Worm (Caenorhabditis elegans) whole organism, late embryonic: ENCODE data around the gene F53A9.7.
A peak's percentile ranks its signal among the peaks of the same experiment; 100 is the strongest.

ENCODE experiments used
- C38D4.7 ChIP-seq: fragments of 200-800 bp; sonication (Bioruptor generic); optimal IDR thresholded peaks from 2 replicates; lab custom pipeline; 2018; ENCODE audit warnings: mild to moderate bottlenecking, missing genetic modification characterization, moderate library complexity, missing compliant biosample characterization
- K02D7.2 ChIP-seq: sonication (generic microtip); optimal IDR thresholded peaks from 2 replicates; lab custom pipeline; 2017; ENCODE audit warnings: mild to moderate bottlenecking, missing genetic modification characterization, missing compliant biosample characterization
- T23F11.4 ChIP-seq: fragments of 200-800 bp; sonication (Bioruptor generic); optimal IDR thresholded peaks from 2 replicates; lab custom pipeline; 2018; ENCODE audit warnings: mild to moderate bottlenecking, missing genetic modification characterization, missing compliant biosample characterization
- Y22D7AL.16 ChIP-seq: sonication (generic microtip); optimal IDR thresholded peaks from 2 replicates; lab custom pipeline; 2016; ENCODE audit warnings: missing genetic modification characterization, missing compliant biosample characterization
- ama-1 ChIP-seq: fragments of 150-350 bp; optimal IDR thresholded peaks from 2 replicates; lab custom pipeline; 2014
- ceh-18 ChIP-seq: sonication (generic microtip); optimal IDR thresholded peaks from 2 replicates; lab custom pipeline; 2016; ENCODE audit warnings: missing genetic modification characterization, missing compliant biosample characterization
- ceh-19 ChIP-seq: fragments of 200-800 bp; sonication (Bioruptor generic); optimal IDR thresholded peaks from 2 replicates; lab custom pipeline; 2018; ENCODE audit warnings: mild to moderate bottlenecking, missing genetic modification characterization, missing compliant biosample characterization
- ceh-2 ChIP-seq: sonication (generic microtip); optimal IDR thresholded peaks from 2 replicates; lab custom pipeline; 2016; ENCODE audit warnings: missing genotype, missing genetic modification characterization, missing compliant biosample characterization
- ceh-45 ChIP-seq: fragments of 200-800 bp; sonication (Bioruptor generic); IDR thresholded peaks from 2 replicates; pipeline ENCODE4 v1.3.6; 2022; ENCODE audit warnings: missing genetic modification reagents, missing genetic modification characterization, missing compliant biosample characterization
- ceh-48 ChIP-seq: sonication (generic microtip); optimal IDR thresholded peaks from 2 replicates; lab custom pipeline; 2016; ENCODE audit warnings: missing genetic modification characterization, inconsistent platforms, missing compliant biosample characterization
- dmd-4 ChIP-seq: sonication (generic microtip); optimal IDR thresholded peaks from 2 replicates; lab custom pipeline; 2016; ENCODE audit warnings: borderline replicate concordance, missing genetic modification characterization, missing compliant biosample characterization
- dve-1 ChIP-seq: sonication (generic microtip); optimal IDR thresholded peaks from 2 replicates; lab custom pipeline; 2017; ENCODE audit warnings: antibody characterized with exemption, mild to moderate bottlenecking, missing genetic modification characterization, missing compliant biosample characterization
- elt-2 ChIP-seq: sonication (generic microtip); optimal IDR thresholded peaks from 2 replicates; lab custom pipeline; 2016; ENCODE audit warnings: missing genetic modification reagents, missing genetic modification characterization, missing compliant biosample characterization
- fkh-10 ChIP-seq: fragments of 150-350 bp; optimal IDR thresholded peaks from 2 replicates; lab custom pipeline; 2014; ENCODE audit warnings: missing biosample characterization, missing genetic modification reagents, missing genetic modification characterization
- fkh-6 ChIP-seq: sonication (generic microtip); optimal IDR thresholded peaks from 2 replicates; lab custom pipeline; 2016; ENCODE audit warnings: missing genetic modification characterization, missing compliant biosample characterization
- hlh-13 ChIP-seq: fragments of 200-800 bp; sonication (Bioruptor generic); optimal IDR thresholded peaks from 2 replicates; lab custom pipeline; 2018; ENCODE audit warnings: mild to moderate bottlenecking, missing genetic modification characterization, missing compliant biosample characterization
- hlh-15 ChIP-seq: sonication (generic microtip); optimal IDR thresholded peaks from 2 replicates; lab custom pipeline; 2016; ENCODE audit warnings: missing genetic modification characterization, missing compliant biosample characterization
- hlh-8 ChIP-seq: sonication (generic microtip); optimal IDR thresholded peaks from 2 replicates; lab custom pipeline; 2016; ENCODE audit warnings: missing genotype, missing genetic modification characterization, missing compliant biosample characterization
- madf-2 ChIP-seq: sonication (generic microtip); optimal IDR thresholded peaks from 2 replicates; lab custom pipeline; 2017; ENCODE audit warnings: missing genetic modification characterization, missing compliant biosample characterization
- nhr-232 ChIP-seq: sonication (generic microtip); optimal IDR thresholded peaks from 2 replicates; lab custom pipeline; 2016; ENCODE audit warnings: missing genetic modification characterization, missing compliant biosample characterization
- npax-4 ChIP-seq: sonication (generic microtip); optimal IDR thresholded peaks from 2 replicates; lab custom pipeline; 2016; ENCODE audit warnings: missing genetic modification characterization, missing compliant biosample characterization
- odd-2 ChIP-seq: sonication (generic microtip); optimal IDR thresholded peaks from 2 replicates; lab custom pipeline; 2017; ENCODE audit warnings: antibody characterized with exemption, mild to moderate bottlenecking, missing genetic modification characterization, missing compliant biosample characterization
- pag-3 ChIP-seq: sonication (generic microtip); optimal IDR thresholded peaks from 2 replicates; lab custom pipeline; 2016; ENCODE audit warnings: missing compliant biosample characterization, missing genetic modification characterization, borderline replicate concordance
- pat-9 ChIP-seq: fragments of 200-800 bp; sonication (Bioruptor generic); optimal IDR thresholded peaks from 2 replicates; lab custom pipeline; 2018; ENCODE audit warnings: mild to moderate bottlenecking, missing genetic modification characterization, moderate library complexity, missing compliant biosample characterization
- pha-2 ChIP-seq: sonication (generic microtip); optimal IDR thresholded peaks from 2 replicates; lab custom pipeline; 2017; ENCODE audit warnings: mild to moderate bottlenecking, missing genetic modification characterization, missing compliant biosample characterization
- pha-4 ChIP-seq: fragments of 150-350 bp; optimal IDR thresholded peaks from 2 replicates; lab custom pipeline; 2018; ENCODE audit warnings: missing biosample characterization, missing genetic modification reagents, missing genetic modification characterization
- pqm-1 ChIP-seq: sonication (generic microtip); optimal IDR thresholded peaks from 2 replicates; lab custom pipeline; 2016; ENCODE audit warnings: missing genetic modification characterization, missing compliant biosample characterization
- pros-1 ChIP-seq: fragments of 150-350 bp; optimal IDR thresholded peaks from 2 replicates; lab custom pipeline; 2014; ENCODE audit warnings: missing biosample characterization, missing genetic modification reagents, missing genetic modification characterization
- ref-2 ChIP-seq: sonication (generic microtip); optimal IDR thresholded peaks from 2 replicates; lab custom pipeline; 2016; ENCODE audit warnings: missing genetic modification characterization, missing compliant biosample characterization
- rnt-1 ChIP-seq: sonication (generic microtip); optimal IDR thresholded peaks from 2 replicates; lab custom pipeline; 2016; ENCODE audit warnings: missing genetic modification characterization, missing compliant biosample characterization
- syd-9 ChIP-seq: sonication (generic microtip); optimal IDR thresholded peaks from 2 replicates; lab custom pipeline; 2016; ENCODE audit warnings: mild to moderate bottlenecking, missing genetic modification characterization, moderate library complexity, missing compliant biosample characterization
- tbx-2 ChIP-seq: sonication (generic microtip); optimal IDR thresholded peaks from 2 replicates; lab custom pipeline; 2016; ENCODE audit warnings: missing genetic modification characterization, missing compliant biosample characterization
- tbx-7 ChIP-seq: sonication (generic microtip); optimal IDR thresholded peaks from 2 replicates; lab custom pipeline; 2016; ENCODE audit warnings: missing genotype, missing genetic modification characterization, missing compliant biosample characterization
- ttx-3 ChIP-seq: sonication (generic microtip); optimal IDR thresholded peaks from 2 replicates; lab custom pipeline; 2016; ENCODE audit warnings: missing genetic modification reagents, missing genetic modification characterization, missing compliant biosample characterization
- unc-55 ChIP-seq: sonication (generic microtip); optimal IDR thresholded peaks from 2 replicates; lab custom pipeline; 2017; ENCODE audit warnings: missing biosample characterization, missing genetic modification reagents, missing genetic modification characterization
- zip-5 ChIP-seq: sonication (generic microtip); optimal IDR thresholded peaks from 2 replicates; lab custom pipeline; 2016; ENCODE audit warnings: missing genetic modification characterization, missing compliant biosample characterization
- ztf-16 ChIP-seq: sonication (generic microtip); optimal IDR thresholded peaks from 2 replicates; lab custom pipeline; 2017; ENCODE audit warnings: missing genetic modification characterization, missing compliant biosample characterization

The F53A9.7 gene

ce11 chrX:8716822-8717221 lies at the start of gene F53A9.7:
F53A9.7 (minus strand) TSS chrX:8716922.
- TF ChIP-seq ceh-45 (GFP tag; lab: Robert Waterston, UW) (no peak), Y22D7AL.16 (tag; lab: Kevin White, UChicago) (no peak), pqm-1 (tag; lab: Kevin White, UChicago) (no peak), syd-9 (no peak), T23F11.4 (GFP tag; lab: Kevin White, UChicago) (no peak), ceh-19 (no peak), elt-2 (no peak), ama-1 (no peak), pha-4 (tag; lab: Kevin White, UChicago) (no peak), nhr-232 (tag; lab: Kevin White, UChicago) (no peak), tbx-7 (tag; lab: Kevin White, UChicago) (no peak), ceh-18 (tag; lab: Kevin White, UChicago) (no peak), hlh-13 (GFP tag; lab: Kevin White, UChicago) (no peak)

ce11 chrX:8764044-8764443 lies 47.3 kb upstream of the F53A9.7 start:
- TF ChIP-seq hlh-13 (GFP tag; lab: Kevin White, UChicago) = no peak

- TF ChIP-seq fkh-6 (no peak), tbx-2 (tag; lab: Kevin White, UChicago) (no peak), odd-2 (tag; lab: Kevin White, UChicago) (no peak), pha-2 (no peak), C38D4.7 (GFP tag; lab: Kevin White, UChicago) (no peak)
These were observed 46.9 kb upstream of the F53A9.7 start, which contains the start of gene zig-12 for ce11 chrX:8763607-8764006. zig-12 (plus strand) TSS chrX:8763907.

- TF ChIP-seq ref-2 (no peak), zip-5 (tag; lab: Kevin White, UChicago) (no peak), ceh-2 (no peak), fkh-10 (no peak), unc-55 (GFP tag; lab: Kevin White, UChicago) (peak; percentile 9), ceh-48 (tag; lab: Kevin White, UChicago) (no peak), ceh-18 (tag; lab: Kevin White, UChicago) (peak; percentile 58), pqm-1 (tag; lab: Kevin White, UChicago) (no peak), pag-3 (tag; lab: Kevin White, UChicago) (no peak), madf-2 (tag; lab: Kevin White, UChicago) (no peak), pros-1 (tag; lab: Kevin White, UChicago) (no peak), npax-4 (tag; lab: Kevin White, UChicago) (no peak), rnt-1 (tag; lab: Kevin White, UChicago) (peak; percentile 8), T23F11.4 (GFP tag; lab: Kevin White, UChicago) (no peak)
These were observed 46.2 kb upstream of the F53A9.7 start for ce11 chrX:8762927-8763326.

ce11 chrX:8761497-8761896 lies 44.8 kb upstream of the F53A9.7 start, which contains the start of gene M02D8.5:
M02D8.5 (minus strand) TSS chrX:8761597.
- no peak for TF ChIP-seq npax-4 (tag; lab: Kevin White, UChicago)
- TF ChIP-seq dmd-4 (tag; lab: Kevin White, UChicago) = no peak
- TF ChIP-seq K02D7.2 (tag; lab: Kevin White, UChicago) = no peak
- no peak for TF ChIP-seq dve-1 (tag; lab: Kevin White, UChicago)
- TF ChIP-seq madf-2 (tag; lab: Kevin White, UChicago) = no peak
- no peak for TF ChIP-seq pat-9 (tag; lab: Kevin White, UChicago)
- no peak for TF ChIP-seq Y22D7AL.16 (tag; lab: Kevin White, UChicago)
- TF ChIP-seq hlh-8 (tag; lab: Kevin White, UChicago) = no peak
- TF ChIP-seq ztf-16 (tag; lab: Kevin White, UChicago) = no peak
- TF ChIP-seq hlh-15 = no peak
- no peak for TF ChIP-seq ttx-3 (tag; lab: Kevin White, UChicago)
